Worm (Caenorhabditis elegans) whole organism, late embryonic: ENCODE measurements around the gene ipla-3.

Experiments
- C38D4.7 ChIP-seq: fragments of 200-800 bp; sonication (Bioruptor generic); optimal IDR thresholded peaks from 2 replicates; lab custom pipeline; 2018; ENCODE audit warnings: mild to moderate bottlenecking, missing genetic modification characterization, moderate library complexity, missing compliant biosample characterization
- Y22D7AL.16 ChIP-seq: sonication (generic microtip); optimal IDR thresholded peaks from 2 replicates; lab custom pipeline; 2016; ENCODE audit warnings: missing genetic modification characterization, missing compliant biosample characterization
- ahr-1 ChIP-seq: sonication (generic microtip); optimal IDR thresholded peaks from 2 replicates; lab custom pipeline; 2016; ENCODE audit warnings: missing genetic modification characterization, missing compliant biosample characterization
- ceh-19 ChIP-seq: fragments of 200-800 bp; sonication (Bioruptor generic); optimal IDR thresholded peaks from 2 replicates; lab custom pipeline; 2018; ENCODE audit warnings: mild to moderate bottlenecking, missing genetic modification characterization, missing compliant biosample characterization
- ceh-2 ChIP-seq: sonication (generic microtip); optimal IDR thresholded peaks from 2 replicates; lab custom pipeline; 2016; ENCODE audit warnings: missing genotype, missing genetic modification characterization, missing compliant biosample characterization
- ceh-22 ChIP-seq: sonication (generic microtip); optimal IDR thresholded peaks from 2 replicates; lab custom pipeline; 2017; ENCODE audit warnings: missing biosample characterization, missing genetic modification characterization
- ceh-30 ChIP-seq: fragments of 150-350 bp; optimal IDR thresholded peaks from 2 replicates; lab custom pipeline; 2014; ENCODE audit warnings: missing biosample characterization, missing genetic modification characterization
- ceh-31 ChIP-seq: sonication (generic microtip); optimal IDR thresholded peaks from 2 replicates; lab custom pipeline; 2016; ENCODE audit warnings: missing genetic modification characterization, missing compliant biosample characterization
- ceh-34 ChIP-seq: sonication (generic microtip); optimal IDR thresholded peaks from 2 replicates; lab custom pipeline; 2016; ENCODE audit warnings: mild to moderate bottlenecking, missing genetic modification characterization, missing compliant biosample characterization
- ceh-45 ChIP-seq: fragments of 200-800 bp; sonication (Bioruptor generic); IDR thresholded peaks from 2 replicates; pipeline ENCODE4 v1.3.6; 2022; ENCODE audit warnings: missing genetic modification reagents, missing genetic modification characterization, missing compliant biosample characterization
- ceh-6 ChIP-seq: fragments of 200-800 bp; sonication (Bioruptor generic); optimal IDR thresholded peaks from 2 replicates; lab custom pipeline; 2018; ENCODE audit warnings: mild to moderate bottlenecking, missing genetic modification characterization, missing compliant biosample characterization
- ceh-9 ChIP-seq: sonication (generic microtip); optimal IDR thresholded peaks from 2 replicates; lab custom pipeline; 2016; ENCODE audit warnings: mild to moderate bottlenecking, missing genetic modification characterization, inconsistent platforms, missing compliant biosample characterization
- che-1 ChIP-seq: sonication (generic microtip); optimal IDR thresholded peaks from 2 replicates; lab custom pipeline; 2016; ENCODE audit warnings: mild to moderate bottlenecking, missing genetic modification characterization, missing compliant biosample characterization
- dmd-4 ChIP-seq: sonication (generic microtip); optimal IDR thresholded peaks from 2 replicates; lab custom pipeline; 2016; ENCODE audit warnings: borderline replicate concordance, missing genetic modification characterization, missing compliant biosample characterization
- elt-2 ChIP-seq: sonication (generic microtip); optimal IDR thresholded peaks from 2 replicates; lab custom pipeline; 2016; ENCODE audit warnings: missing genetic modification reagents, missing genetic modification characterization, missing compliant biosample characterization
- ets-4 ChIP-seq: sonication (generic microtip); optimal IDR thresholded peaks from 2 replicates; lab custom pipeline; 2016; ENCODE audit warnings: missing genetic modification characterization, missing compliant biosample characterization
- eyg-1 ChIP-seq: sonication (generic microtip); optimal IDR thresholded peaks from 2 replicates; lab custom pipeline; 2016; ENCODE audit warnings: missing genotype, missing genetic modification characterization, missing compliant biosample characterization
- fax-1 ChIP-seq: sonication (generic microtip); optimal IDR thresholded peaks from 2 replicates; lab custom pipeline; 2016; ENCODE audit warnings: missing genotype, missing genetic modification characterization, missing compliant biosample characterization
- gmeb-2 ChIP-seq: sonication (generic microtip); optimal IDR thresholded peaks from 2 replicates; lab custom pipeline; 2016; ENCODE audit warnings: missing genetic modification characterization, inconsistent platforms, missing compliant biosample characterization
- hlh-13 ChIP-seq: fragments of 200-800 bp; sonication (Bioruptor generic); optimal IDR thresholded peaks from 2 replicates; lab custom pipeline; 2018; ENCODE audit warnings: mild to moderate bottlenecking, missing genetic modification characterization, missing compliant biosample characterization
- hlh-30 ChIP-seq: sonication (generic microtip); optimal IDR thresholded peaks from 2 replicates; lab custom pipeline; 2017; ENCODE audit warnings: antibody characterized with exemption, missing genetic modification characterization, missing compliant biosample characterization; ENCODE audit not compliant: insufficient read depth
- hlh-6 ChIP-seq: sonication (generic microtip); optimal IDR thresholded peaks from 2 replicates; lab custom pipeline; 2016; ENCODE audit warnings: missing genotype, missing genetic modification characterization, missing compliant biosample characterization
- lim-6 ChIP-seq: sonication (generic microtip); optimal IDR thresholded peaks from 2 replicates; lab custom pipeline; 2016; ENCODE audit warnings: missing genetic modification characterization, missing compliant biosample characterization
- lin-11 ChIP-seq: fragments of 200-800 bp; sonication (Bioruptor generic); optimal IDR thresholded peaks from 2 replicates; lab custom pipeline; 2018; ENCODE audit warnings: mild to moderate bottlenecking, missing genetic modification characterization, missing compliant biosample characterization
- madf-2 ChIP-seq: sonication (generic microtip); optimal IDR thresholded peaks from 2 replicates; lab custom pipeline; 2017; ENCODE audit warnings: missing genetic modification characterization, missing compliant biosample characterization
- mec-3 ChIP-seq: sonication (generic microtip); optimal IDR thresholded peaks from 2 replicates; lab custom pipeline; 2016; ENCODE audit warnings: borderline replicate concordance, missing genetic modification characterization, missing compliant biosample characterization
- nfya-1 ChIP-seq: sonication (generic microtip); optimal IDR thresholded peaks from 2 replicates; lab custom pipeline; 2017; ENCODE audit warnings: missing genetic modification characterization, mild to moderate bottlenecking, missing compliant biosample characterization, antibody characterized with exemption, moderate library complexity
- nhr-11 ChIP-seq: fragments of 150-350 bp; optimal IDR thresholded peaks from 2 replicates; lab custom pipeline; 2014; ENCODE audit warnings: missing biosample characterization, missing genetic modification characterization
- odd-2 ChIP-seq: sonication (generic microtip); optimal IDR thresholded peaks from 2 replicates; lab custom pipeline; 2017; ENCODE audit warnings: antibody characterized with exemption, mild to moderate bottlenecking, missing genetic modification characterization, missing compliant biosample characterization
- pag-3 ChIP-seq: sonication (generic microtip); optimal IDR thresholded peaks from 2 replicates; lab custom pipeline; 2016; ENCODE audit warnings: missing compliant biosample characterization, missing genetic modification characterization, borderline replicate concordance
- pax-1 ChIP-seq: fragments of 150-350 bp; optimal IDR thresholded peaks from 2 replicates; lab custom pipeline; 2014; ENCODE audit warnings: missing biosample characterization, missing genetic modification characterization
- pha-4 ChIP-seq: fragments of 150-350 bp; optimal IDR thresholded peaks from 2 replicates; lab custom pipeline; 2018; ENCODE audit warnings: missing biosample characterization, missing genetic modification reagents, missing genetic modification characterization
- pros-1 ChIP-seq: fragments of 150-350 bp; optimal IDR thresholded peaks from 2 replicates; lab custom pipeline; 2014; ENCODE audit warnings: missing biosample characterization, missing genetic modification reagents, missing genetic modification characterization
- rnt-1 ChIP-seq: sonication (generic microtip); optimal IDR thresholded peaks from 2 replicates; lab custom pipeline; 2016; ENCODE audit warnings: missing genetic modification characterization, missing compliant biosample characterization
- sox-4 ChIP-seq: sonication (generic microtip); optimal IDR thresholded peaks from 2 replicates; lab custom pipeline; 2017; ENCODE audit warnings: mild to moderate bottlenecking, missing genetic modification characterization, inconsistent platforms, missing compliant biosample characterization
- syd-9 ChIP-seq: sonication (generic microtip); optimal IDR thresholded peaks from 2 replicates; lab custom pipeline; 2016; ENCODE audit warnings: mild to moderate bottlenecking, missing genetic modification characterization, moderate library complexity, missing compliant biosample characterization
- tbx-7 ChIP-seq: sonication (generic microtip); optimal IDR thresholded peaks from 2 replicates; lab custom pipeline; 2016; ENCODE audit warnings: missing genotype, missing genetic modification characterization, missing compliant biosample characterization
- ttx-3 ChIP-seq: sonication (generic microtip); optimal IDR thresholded peaks from 2 replicates; lab custom pipeline; 2016; ENCODE audit warnings: missing genetic modification reagents, missing genetic modification characterization, missing compliant biosample characterization
- unc-3 ChIP-seq, 2 experiments: fragments of 200-800 bp in 1 of 2; sonication (Bioruptor generic) in 1 of 2; sonication (generic microtip) in 1 of 2; conservative IDR thresholded peaks in 1 of 2; optimal IDR thresholded peaks in 1 of 2; 2 replicates each; pipeline versions ENCODE4 v1.3.6 to Lab custom; 2016 to 2022; ENCODE audit warnings: missing compliant biosample characterization in 2 of 2, missing genetic modification characterization in 2 of 2, missing genetic modification reagents in 1 of 2
- unc-55 ChIP-seq: sonication (generic microtip); optimal IDR thresholded peaks from 2 replicates; lab custom pipeline; 2017; ENCODE audit warnings: missing biosample characterization, missing genetic modification reagents, missing genetic modification characterization
- unc-86 ChIP-seq: sonication (generic microtip); optimal IDR thresholded peaks from 2 replicates; lab custom pipeline; 2016; ENCODE audit warnings: missing genetic modification characterization, missing compliant biosample characterization
- zip-5 ChIP-seq: sonication (generic microtip); optimal IDR thresholded peaks from 2 replicates; lab custom pipeline; 2016; ENCODE audit warnings: missing genetic modification characterization, missing compliant biosample characterization
- ztf-16 ChIP-seq: sonication (generic microtip); optimal IDR thresholded peaks from 2 replicates; lab custom pipeline; 2017; ENCODE audit warnings: missing genetic modification characterization, missing compliant biosample characterization

ipla-3 gene

DNA sequence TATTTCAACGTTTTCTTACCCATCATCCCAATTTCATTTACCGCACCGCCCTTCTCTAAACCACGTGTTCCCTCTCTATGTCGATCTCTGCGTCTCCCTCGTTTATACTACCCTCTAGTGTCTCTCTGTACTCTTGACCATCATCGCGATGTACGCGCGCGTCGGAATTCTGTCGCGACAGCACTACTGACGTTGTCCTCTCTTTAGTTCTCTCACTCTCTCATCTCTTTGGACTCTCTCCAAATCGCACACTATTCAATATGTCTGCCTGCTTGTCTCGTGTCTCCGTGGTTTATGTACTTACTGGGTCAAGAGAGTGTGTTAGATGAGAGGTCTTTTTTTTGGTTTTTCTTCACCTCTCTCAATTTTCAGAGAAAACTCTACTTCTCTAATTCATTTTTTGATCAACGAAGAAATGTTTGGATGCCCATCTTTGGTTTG, 49.2 kb upstream of the ipla-3 start (continued):
- peak; percentile 73 for TF ChIP-seq ceh-34 (tag; lab: Kevin White, UChicago)
- no peak for TF ChIP-seq ceh-2
- 0 out of 2 replicates have a peak, but pooled peaks have one; percentile 13 for TF ChIP-seq unc-3 (GFP tag; conservative IDR thresholded peaks at IDR 0.05; lab: Robert Waterston, UW)
- TF ChIP-seq unc-3 (tag; optimal IDR thresholded peaks at IDR 0.05; lab: Kevin White, UChicago) = no peak
- TF ChIP-seq ceh-31 = peak; percentile 94
- TF ChIP-seq ztf-16 = no peak
- peak; percentile 98 for TF ChIP-seq hlh-30 (tag; lab: Kevin White, UChicago)
- peak; percentile 11 for TF ChIP-seq gmeb-2 (tag; lab: Kevin White, UChicago)
- TF ChIP-seq pax-1 (tag; lab: Kevin White, UChicago) = peak; percentile 75
- peak; percentile 100 for TF ChIP-seq pha-4 (tag; lab: Kevin White, UChicago)
- TF ChIP-seq unc-86 (tag; lab: Kevin White, UChicago) = no peak
- no peak for TF ChIP-seq pag-3
- TF ChIP-seq tbx-7 (tag; lab: Kevin White, UChicago) = peak; percentile 21
- no peak for TF ChIP-seq zip-5 (tag; lab: Kevin White, UChicago)
- TF ChIP-seq lin-11 (tag; lab: Kevin White, UChicago) = no peak
- no peak for TF ChIP-seq sox-4
- TF ChIP-seq ahr-1 (tag; lab: Kevin White, UChicago) = no peak
- no peak for TF ChIP-seq ceh-19 (GFP tag; lab: Kevin White, UChicago)
- TF ChIP-seq dmd-4 = no peak
- peak; percentile 90 for TF ChIP-seq nfya-1
- peak; percentile 80 for TF ChIP-seq madf-2 (tag; lab: Kevin White, UChicago)
- no peak for TF ChIP-seq lim-6
- peak; percentile 15 for TF ChIP-seq pros-1 (tag; lab: Kevin White, UChicago)
- no peak for TF ChIP-seq fax-1 (tag; lab: Kevin White, UChicago)
- no peak for TF ChIP-seq C38D4.7 (GFP tag; lab: Kevin White, UChicago)
- TF ChIP-seq hlh-13 (GFP tag; lab: Kevin White, UChicago) = no peak
- TF ChIP-seq unc-55 (GFP tag; lab: Kevin White, UChicago) = peak; percentile 94
- peak; percentile 40 for TF ChIP-seq syd-9 (tag; lab: Kevin White, UChicago)
- no peak for TF ChIP-seq ceh-6
- TF ChIP-seq Y22D7AL.16 (tag; lab: Kevin White, UChicago) = peak; percentile 10
- TF ChIP-seq ets-4 = peak; percentile 44
- TF ChIP-seq nhr-11 (tag; lab: Kevin White, UChicago) = no peak
- TF ChIP-seq odd-2 (tag; lab: Kevin White, UChicago) = no peak
- no peak for TF ChIP-seq ceh-9 (tag; lab: Kevin White, UChicago)

DNA sequence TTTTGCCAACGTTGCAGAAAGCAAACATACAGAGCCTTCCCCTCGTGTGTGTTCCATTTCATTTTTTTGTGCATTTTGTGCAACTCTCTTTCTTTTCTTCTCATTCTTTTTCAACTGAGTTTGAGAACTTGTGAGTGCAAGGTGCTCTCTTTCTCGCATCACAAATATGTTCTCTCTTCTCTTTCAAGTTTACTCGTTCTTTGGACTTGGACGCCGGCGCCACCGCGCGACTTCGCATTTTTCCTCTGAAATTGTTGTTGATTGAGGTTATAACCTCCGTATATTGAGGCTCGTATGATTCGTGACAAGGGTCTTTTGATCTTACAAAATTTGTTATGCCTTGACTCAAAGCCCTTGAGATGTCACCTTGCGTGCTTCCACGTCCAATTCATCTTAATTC, 47.7 kb upstream of the ipla-3 start:
- no peak for TF ChIP-seq pha-4 (tag; lab: Kevin White, UChicago)
- TF ChIP-seq mec-3 (tag; lab: Kevin White, UChicago) = no peak
- no peak for TF ChIP-seq Y22D7AL.16 (tag; lab: Kevin White, UChicago)
- no peak for TF ChIP-seq ttx-3 (tag; lab: Kevin White, UChicago)
- no peak for TF ChIP-seq hlh-6 (tag; lab: Kevin White, UChicago)
- no peak for TF ChIP-seq zip-5 (tag; lab: Kevin White, UChicago)
- TF ChIP-seq ceh-45 = no peak
- TF ChIP-seq eyg-1 (tag; lab: Kevin White, UChicago) = no peak
- no peak for TF ChIP-seq ceh-30 (tag; lab: Kevin White, UChicago)
- TF ChIP-seq ceh-22 (tag; lab: Kevin White, UChicago) = no peak
- no peak for TF ChIP-seq nhr-11 (tag; lab: Kevin White, UChicago)
- no peak for TF ChIP-seq nfya-1
- no peak for TF ChIP-seq ceh-9 (tag; lab: Kevin White, UChicago)
- TF ChIP-seq C38D4.7 (GFP tag; lab: Kevin White, UChicago) = no peak
- TF ChIP-seq tbx-7 (tag; lab: Kevin White, UChicago) = no peak
- no peak for TF ChIP-seq elt-2 (tag; lab: Kevin White, UChicago)
- TF ChIP-seq rnt-1 = no peak
- TF ChIP-seq che-1 (tag; lab: Kevin White, UChicago) = no peak
- no peak for TF ChIP-seq ceh-6
- no peak for TF ChIP-seq lim-6
- TF ChIP-seq, all 69 proteins: peak for 0
